Worm (Caenorhabditis elegans) whole organism, L4 larva: ENCODE data around the gene pie-1.
A peak's percentile ranks its signal among the peaks of the same experiment; 100 is the strongest.

Source experiments
- F26F4.8 ChIP-seq: fragments of 200-800 bp; sonication (Bioruptor generic); conservative IDR thresholded peaks from 2 replicates; pipeline ENCODE4 v1.3.6; 2022; ENCODE audit warnings: missing genetic modification characterization, missing compliant biosample characterization
- F44E2.7 ChIP-seq: fragments of 200-800 bp; sonication (Bioruptor generic); IDR thresholded peaks from 2 replicates; pipeline ENCODE4 v2.1.2; 2022; ENCODE audit warnings: missing genetic modification characterization, missing compliant biosample characterization
- F49E8.2 ChIP-seq: sonication (generic microtip); optimal IDR thresholded peaks from 2 replicates; lab custom pipeline; 2016; ENCODE audit warnings: missing compliant biosample characterization, mild to moderate bottlenecking, missing genetic modification characterization, borderline replicate concordance
- R02D3.7 ChIP-seq: fragments of 150-350 bp; sonication (generic microtip); optimal IDR thresholded peaks from 3 replicates; lab custom pipeline; 2014; ENCODE audit warnings: missing biosample characterization, missing genetic modification characterization
- T26A8.4 ChIP-seq: fragments of 200-800 bp; sonication (Bioruptor generic); IDR thresholded peaks from 2 replicates; pipeline ENCODE4 v1.3.6; 2022; ENCODE audit warnings: missing genetic modification characterization, missing compliant biosample characterization
- aha-1 ChIP-seq: fragments of 150-350 bp; peaks from one replicate; lab custom pipeline; 2014; ENCODE audit warnings: missing biosample characterization, missing genetic modification characterization
- ama-1 ChIP-seq: fragments of 150-350 bp; optimal IDR thresholded peaks from 2 replicates; lab custom pipeline; 2014; ENCODE audit warnings: inconsistent platforms, mixed read lengths
- ceh-20 ChIP-seq: fragments of 200-800 bp; sonication (Bioruptor generic); IDR thresholded peaks from 2 replicates; pipeline ENCODE4 v1.3.6; 2022; ENCODE audit warnings: missing genetic modification reagents, missing genetic modification characterization, missing compliant biosample characterization
- ceh-44 ChIP-seq: fragments of 200-800 bp; sonication (Bioruptor generic); IDR thresholded peaks from 2 replicates; pipeline ENCODE4 v1.3.6; 2022; ENCODE audit warnings: missing genetic modification reagents, missing genetic modification characterization, missing compliant biosample characterization
- ces-1 ChIP-seq: fragments of 150-350 bp; sonication (generic microtip); optimal IDR thresholded peaks from 4 replicates; lab custom pipeline; 2014; ENCODE audit warnings: missing biosample characterization, missing genetic modification reagents, missing genetic modification characterization
- ctbp-1 ChIP-seq: fragments of 200-800 bp; sonication (Bioruptor generic); IDR thresholded peaks from 2 replicates; pipeline ENCODE4 v1.3.6; 2022; ENCODE audit warnings: missing genetic modification reagents, missing genetic modification characterization, missing compliant biosample characterization
- daf-16 ChIP-seq, 3 experiments: sonication (generic microtip); optimal IDR thresholded peaks; 2 replicates each; lab custom pipeline; 2016 to 2017; ENCODE audit warnings: missing genetic modification characterization in 3 of 3, missing genetic modification reagents in 3 of 3, mild to moderate bottlenecking in 2 of 3, missing compliant biosample characterization in 2 of 3, missing biosample characterization in 1 of 3, moderate library complexity in 1 of 3
- dmd-6 ChIP-seq: fragments of 200-800 bp; sonication (Bioruptor generic); IDR thresholded peaks from 2 replicates; pipeline ENCODE4 v1.3.6; 2022; ENCODE audit warnings: missing genetic modification reagents, missing genetic modification characterization, missing compliant biosample characterization
- dpl-1 ChIP-seq: fragments of 150-350 bp; optimal IDR thresholded peaks from 2 replicates; lab custom pipeline; 2014; ENCODE audit warnings: missing biosample characterization, missing genetic modification reagents, missing genetic modification characterization
- duxl-1 ChIP-seq: sonication (generic microtip); optimal IDR thresholded peaks from 2 replicates; lab custom pipeline; 2016; ENCODE audit warnings: mild to moderate bottlenecking, missing genetic modification characterization, moderate library complexity, missing compliant biosample characterization; ENCODE audit not compliant: poor library complexity
- dve-1 ChIP-seq: sonication (generic microtip); optimal IDR thresholded peaks from 2 replicates; lab custom pipeline; 2017; ENCODE audit warnings: antibody characterized with exemption, mild to moderate bottlenecking, missing genetic modification characterization, missing compliant biosample characterization; ENCODE audit not compliant: insufficient read depth
- fos-1 ChIP-seq: fragments of 150-350 bp; optimal IDR thresholded peaks from 2 replicates; lab custom pipeline; 2014; ENCODE audit warnings: missing biosample characterization, missing genetic modification characterization
- hlh-11 ChIP-seq: fragments of 200-800 bp; sonication (Bioruptor generic); optimal IDR thresholded peaks from 2 replicates; lab custom pipeline; 2018; ENCODE audit warnings: mild to moderate bottlenecking, missing genetic modification characterization, missing compliant biosample characterization
- hmg-1.1 ChIP-seq: fragments of 200-800 bp; sonication (Bioruptor generic); IDR thresholded peaks from 2 replicates; pipeline ENCODE4 v1.3.6; 2022; ENCODE audit warnings: missing genetic modification reagents, missing genetic modification characterization, missing compliant biosample characterization
- lin-1 ChIP-seq: fragments of 200-800 bp; sonication (Bioruptor generic); IDR thresholded peaks from 2 replicates; pipeline ENCODE4 v1.3.6; 2022; ENCODE audit warnings: missing genetic modification reagents, missing genetic modification characterization, missing compliant biosample characterization
- lin-38 ChIP-seq: fragments of 200-800 bp; sonication (Bioruptor generic); IDR thresholded peaks from 2 replicates; pipeline ENCODE4 v1.3.6; 2022; ENCODE audit warnings: missing genetic modification reagents, missing genetic modification characterization, missing compliant biosample characterization
- lsy-2 ChIP-seq, 2 experiments: fragments of 150-350 bp in 1 of 2; sonication (generic microtip) in 1 of 2; optimal IDR thresholded peaks; 2 replicates each; lab custom pipeline; 2014 to 2017; ENCODE audit warnings: missing biosample characterization in 2 of 2, missing genetic modification characterization in 2 of 2
- madf-5 ChIP-seq, 2 experiments: fragments of 200-800 bp; sonication (Bioruptor generic); IDR thresholded peaks; 2 replicates each; pipeline ENCODE4 v1.3.6; 2022; ENCODE audit warnings: missing compliant biosample characterization in 2 of 2, missing genetic modification characterization in 2 of 2
- mdl-1 ChIP-seq, 2 experiments: fragments of 150-350 bp in 1 of 2; sonication (generic microtip) in 1 of 2; optimal IDR thresholded peaks; 2 replicates each; lab custom pipeline; 2014 to 2017; ENCODE audit warnings: missing biosample characterization in 2 of 2, missing genetic modification characterization in 2 of 2
- mdt-29 ChIP-seq: fragments of 200-800 bp; sonication (Bioruptor generic); IDR thresholded peaks from 2 replicates; pipeline ENCODE4 v1.3.6; 2022; ENCODE audit warnings: missing genetic modification reagents, missing genetic modification characterization, missing compliant biosample characterization
- mep-1 ChIP-seq: fragments of 150-350 bp; sonication (generic microtip); optimal IDR thresholded peaks from 3 replicates; lab custom pipeline; 2014; ENCODE audit warnings: missing biosample characterization, missing genetic modification characterization
- mxl-2 ChIP-seq: fragments of 200-800 bp; sonication (Bioruptor generic); conservative IDR thresholded peaks from 2 replicates; pipeline ENCODE4 v1.3.6; 2022; ENCODE audit warnings: missing genetic modification reagents, missing genetic modification characterization, missing compliant biosample characterization
- nhr-28 ChIP-seq: fragments of 150-350 bp; optimal IDR thresholded peaks from 2 replicates; lab custom pipeline; 2014; ENCODE audit warnings: missing biosample characterization, missing genetic modification characterization
- nhr-48 ChIP-seq: sonication (generic microtip); optimal IDR thresholded peaks from 2 replicates; lab custom pipeline; 2016; ENCODE audit warnings: mild to moderate bottlenecking, missing genetic modification characterization, missing compliant biosample characterization
- php-3 ChIP-seq: fragments of 200-800 bp; sonication (Bioruptor generic); IDR thresholded peaks from 2 replicates; pipeline ENCODE4 v1.3.6; 2022; ENCODE audit warnings: missing genetic modification reagents, missing genetic modification characterization, missing compliant biosample characterization
- saeg-2 ChIP-seq: fragments of 200-800 bp; sonication (Bioruptor generic); IDR thresholded peaks from 2 replicates; pipeline ENCODE4 v1.3.6; 2022; ENCODE audit warnings: missing genetic modification reagents, missing genetic modification characterization, missing compliant biosample characterization
- snpc-1.2 ChIP-seq: fragments of 200-800 bp; sonication (Bioruptor generic); IDR thresholded peaks from 2 replicates; pipeline ENCODE4 v1.3.6; 2022; ENCODE audit warnings: missing genetic modification reagents, missing genetic modification characterization, missing compliant biosample characterization
- spr-3 ChIP-seq: fragments of 200-800 bp; sonication (Bioruptor generic); optimal IDR thresholded peaks from 2 replicates; lab custom pipeline; 2018; ENCODE audit warnings: mild to moderate bottlenecking, missing genetic modification characterization, missing compliant biosample characterization
- unc-130 ChIP-seq: sonication (generic microtip); optimal IDR thresholded peaks from 2 replicates; lab custom pipeline; 2016; ENCODE audit warnings: missing genetic modification reagents, missing genetic modification characterization, missing compliant biosample characterization
- vab-7 ChIP-seq: fragments of 200-800 bp; sonication (Bioruptor generic); IDR thresholded peaks from 2 replicates; pipeline ENCODE4 v1.3.6; 2022; ENCODE audit warnings: missing genetic modification reagents, missing genetic modification characterization, missing compliant biosample characterization
- zag-1 ChIP-seq: fragments of 150-350 bp; optimal IDR thresholded peaks from 2 replicates; lab custom pipeline; 2014; ENCODE audit warnings: missing biosample characterization, missing genetic modification characterization
- zfp-3 ChIP-seq: fragments of 200-800 bp; sonication (Bioruptor generic); conservative IDR thresholded peaks from 2 replicates; pipeline ENCODE4 v1.3.6; 2022; ENCODE audit warnings: missing genetic modification reagents, missing genetic modification characterization, missing compliant biosample characterization
- zip-2 ChIP-seq: fragments of 150-350 bp; optimal IDR thresholded peaks from 2 replicates; lab custom pipeline; 2014; ENCODE audit warnings: missing biosample characterization, missing genetic modification characterization
- ztf-11 ChIP-seq: fragments of 150-350 bp; optimal IDR thresholded peaks from 2 replicates; lab custom pipeline; 2014; ENCODE audit warnings: missing biosample characterization, missing genetic modification characterization
- ztf-7 ChIP-seq: fragments of 150-350 bp; optimal IDR thresholded peaks from 2 replicates; lab custom pipeline; 2014; ENCODE audit warnings: missing biosample characterization, missing genetic modification characterization

The pie-1 gene

ce11 chrIII:12424663-12425062 lies 2.0 kb upstream of the pie-1 start:
- TF ChIP-seq mep-1 (tag; lab: Kevin White, UChicago) (peak; percentile 28), zfp-3 (GFP tag; lab: Robert Waterston, UW) (no peak), ceh-44 (GFP tag; lab: Robert Waterston, UW) (no peak)

DNA sequence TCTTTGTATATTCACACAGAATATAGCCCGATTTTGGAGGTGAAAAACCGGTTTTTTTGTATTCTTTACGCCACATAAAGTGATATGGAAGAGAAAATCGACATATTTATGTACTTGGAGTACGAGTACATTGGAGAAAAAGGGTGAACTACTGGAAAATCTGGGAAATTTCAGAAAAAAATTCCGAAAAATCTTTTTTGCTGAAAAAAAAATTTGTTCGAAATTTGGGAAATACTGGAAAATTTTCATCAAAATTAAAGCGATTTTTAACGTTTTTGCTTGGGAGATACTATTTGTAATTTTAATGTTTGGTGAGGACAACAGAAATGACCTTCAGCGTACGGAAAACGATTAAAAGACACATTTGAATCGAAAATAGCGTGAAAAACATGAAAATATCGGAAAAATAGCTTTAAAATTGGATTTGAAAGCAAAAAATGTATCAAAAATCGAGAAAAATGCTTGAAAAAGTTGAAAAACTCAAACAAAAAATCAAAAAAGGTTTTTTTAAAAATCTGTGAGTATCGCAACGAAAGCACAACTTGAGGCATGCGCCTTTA lies 767 bp upstream of the pie-1 start:
- peak; percentile 67 for TF ChIP-seq mep-1 (tag; lab: Kevin White, UChicago)
- no peak for TF ChIP-seq T26A8.4 (GFP tag; lab: Robert Waterston, UW)
- peak; percentile 91 for TF ChIP-seq aha-1 (tag; lab: Kevin White, UChicago)
- TF ChIP-seq hmg-1.1 (GFP tag; lab: Robert Waterston, UW) = no peak
- no peak for TF ChIP-seq F26F4.8
- TF ChIP-seq lin-1 (GFP tag; lab: Robert Waterston, UW) = no peak
- TF ChIP-seq ztf-7 (tag; lab: Kevin White, UChicago) = peak; percentile 60
- no peak for TF ChIP-seq dpl-1 (GFP tag; lab: Kevin White, UChicago)
- no peak for TF ChIP-seq ztf-11 (tag; lab: Kevin White, UChicago)
- TF ChIP-seq nhr-28 = peak; percentile 2

DNA sequence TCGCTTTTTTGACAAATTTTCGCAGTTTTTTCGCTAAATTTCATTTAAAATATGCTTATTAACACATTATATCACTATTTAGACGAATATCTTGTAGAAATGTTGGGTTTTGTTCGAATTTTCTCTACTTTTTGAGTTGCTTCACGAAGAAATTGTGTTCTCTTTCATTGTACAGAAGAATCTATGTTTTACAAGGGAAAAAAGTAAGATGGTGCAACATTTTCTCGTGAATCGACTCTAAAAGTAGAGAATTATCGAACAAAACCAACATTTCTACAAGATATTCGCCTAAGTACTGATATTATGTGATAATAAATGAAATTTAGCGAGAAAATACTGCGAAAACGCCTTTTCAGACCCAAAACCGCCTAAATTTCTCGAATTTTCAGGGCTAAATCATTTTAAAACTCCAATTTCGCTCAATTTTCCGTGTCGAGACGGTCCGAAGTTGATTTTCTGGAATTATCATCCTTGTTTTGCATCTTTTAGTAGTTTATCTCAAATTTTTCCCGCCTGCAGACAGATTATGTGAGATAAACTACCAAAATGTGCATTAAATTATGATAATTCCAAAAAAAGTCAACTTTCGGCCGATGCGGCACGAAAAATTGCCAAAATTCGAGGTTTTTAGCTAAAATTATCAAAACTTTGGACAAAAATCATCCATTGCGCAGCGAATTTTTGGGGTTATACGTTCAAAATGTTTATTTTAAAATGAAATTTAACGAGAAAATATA lies 1.0 kb downstream of the pie-1 start:
- TF ChIP-seq dmd-6 (GFP tag; lab: Robert Waterston, UW) (no peak), aha-1 (tag; lab: Kevin White, UChicago) (peak; percentile 72), mep-1 (tag; lab: Kevin White, UChicago) (peak; percentile 32), F49E8.2 (tag; lab: Kevin White, UChicago) (no peak), F44E2.7 (GFP tag; lab: Robert Waterston, UW) (no peak), mxl-2 (GFP tag; lab: Robert Waterston, UW) (no peak), daf-16 (GFP tag; optimal IDR thresholded peaks at IDR 0.05; lab: Kevin White, UChicago) (no peak), daf-16 (tag; optimal IDR thresholded peaks at IDR 0.05; lab: Kevin White, UChicago) (no peak), mdt-29 (no peak)

DNA sequence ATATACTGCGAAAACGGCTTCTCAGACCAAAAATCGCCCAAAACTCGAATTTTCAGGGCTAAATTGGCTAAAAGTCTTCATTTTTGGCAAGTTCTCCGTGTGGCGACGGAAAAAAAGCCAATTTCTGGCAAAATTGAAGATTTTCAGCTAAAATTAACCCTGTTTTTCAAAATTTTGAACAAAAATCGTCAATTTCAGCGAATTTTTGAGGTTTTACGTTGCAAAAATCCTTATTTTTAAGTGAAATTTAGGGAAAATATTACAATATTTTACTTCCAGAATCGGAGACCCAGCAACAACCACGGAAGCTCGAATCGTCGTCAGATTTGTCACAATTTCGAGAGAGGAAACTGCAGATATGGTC lies 1.6 kb downstream of the pie-1 start:
- TF ChIP-seq aha-1 (tag; lab: Kevin White, UChicago) (peak; percentile 65), duxl-1 (no peak)

DNA sequence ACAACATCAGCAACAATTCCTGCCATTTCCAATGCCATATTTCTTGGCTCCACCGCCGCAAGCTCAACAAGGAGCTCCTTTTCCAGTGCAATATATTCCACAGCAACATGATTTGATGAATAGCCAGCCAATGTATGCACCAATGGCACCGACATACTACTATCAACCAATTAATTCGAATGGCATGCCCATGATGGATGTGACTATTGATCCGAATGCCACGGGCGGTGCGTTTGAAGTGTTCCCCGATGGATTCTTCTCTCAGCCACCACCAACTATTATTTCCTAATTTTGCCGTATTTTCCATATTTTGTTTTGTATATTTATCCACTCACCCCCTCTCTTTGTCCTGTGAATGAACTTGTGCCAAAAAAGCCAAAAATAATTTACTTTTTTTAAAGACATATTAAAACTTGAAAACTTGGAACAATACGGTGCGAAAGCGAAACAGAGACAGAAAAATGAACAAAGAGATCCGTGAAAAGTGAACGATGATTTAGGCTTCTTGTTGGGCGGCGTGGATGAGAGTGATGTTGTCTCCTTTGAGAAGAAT lies 2.2 kb downstream of the pie-1 start:
- TF ChIP-seq unc-130 (no peak), nhr-28 (no peak), madf-5 (GFP tag; IDR thresholded peaks at IDR 0.05; lab: Robert Waterston, UW) (no peak), dpl-1 (GFP tag; lab: Kevin White, UChicago) (no peak), saeg-2 (GFP tag; lab: Robert Waterston, UW) (no peak), ces-1 (GFP tag; lab: Kevin White, UChicago) (no peak), aha-1 (tag; lab: Kevin White, UChicago) (peak; percentile 14), php-3 (GFP tag; lab: Robert Waterston, UW) (no peak), F49E8.2 (tag; lab: Kevin White, UChicago) (peak; percentile 51), nhr-48 (tag; lab: Kevin White, UChicago) (no peak), daf-16 (GFP tag; optimal IDR thresholded peaks at IDR 0.05; lab: Kevin White, UChicago) (no peak), daf-16 (tag; optimal IDR thresholded peaks at IDR 0.05; lab: Kevin White, UChicago) (no peak), mdl-1 (tag; optimal IDR thresholded peaks at IDR 0.05; lab: Kevin White, UChicago) (no peak), R02D3.7 (tag; lab: Kevin White, UChicago) (no peak), lsy-2 (tag; optimal IDR thresholded peaks at IDR 0.05; lab: Kevin White, UChicago) (no peak), zag-1 (tag; lab: Kevin White, UChicago) (no peak), snpc-1.2 (GFP tag; lab: Robert Waterston, UW) (peak; percentile 47; the same call in 1 of the 2 replicates), fos-1 (tag; lab: Kevin White, UChicago) (no peak), ama-1 (no peak), ctbp-1 (no peak), vab-7 (GFP tag; lab: Robert Waterston, UW) (no peak), dve-1 (no peak), hlh-11 (tag; lab: Kevin White, UChicago) (no peak), lin-38 (GFP tag; lab: Robert Waterston, UW) (peak; percentile 46), zip-2 (no peak), spr-3 (no peak), ceh-20 (GFP tag; lab: Robert Waterston, UW) (no peak)
